Worm (Caenorhabditis elegans) whole organism, young adult: ENCODE data around the gene cpt-5.

Experiments
- T07F8.4 ChIP-seq: sonication (generic microtip); optimal IDR thresholded peaks from 2 replicates; lab custom pipeline; 2016; ENCODE audit warnings: mild to moderate bottlenecking, missing genetic modification characterization, moderate library complexity, missing compliant biosample characterization
- hrde-1 ChIP-seq: sonication (generic microtip); optimal IDR thresholded peaks from 2 replicates; lab custom pipeline; 2016; ENCODE audit warnings: missing genetic modification characterization, mild to moderate bottlenecking, missing compliant biosample characterization, moderate library complexity, missing genotype, missing genetic modification reagents, borderline replicate concordance

ce11 chrV:13908120-13908915, 35.3 kb downstream of the cpt-5 start:
- TF ChIP-seq T07F8.4 (tag; lab: Kevin White, UChicago) (no peak), hrde-1 (tag; lab: Kevin White, UChicago) (no peak)
